Fruit fly (Drosophila melanogaster): Measurements from ENCODE around the gene CG34296.

DNA sequence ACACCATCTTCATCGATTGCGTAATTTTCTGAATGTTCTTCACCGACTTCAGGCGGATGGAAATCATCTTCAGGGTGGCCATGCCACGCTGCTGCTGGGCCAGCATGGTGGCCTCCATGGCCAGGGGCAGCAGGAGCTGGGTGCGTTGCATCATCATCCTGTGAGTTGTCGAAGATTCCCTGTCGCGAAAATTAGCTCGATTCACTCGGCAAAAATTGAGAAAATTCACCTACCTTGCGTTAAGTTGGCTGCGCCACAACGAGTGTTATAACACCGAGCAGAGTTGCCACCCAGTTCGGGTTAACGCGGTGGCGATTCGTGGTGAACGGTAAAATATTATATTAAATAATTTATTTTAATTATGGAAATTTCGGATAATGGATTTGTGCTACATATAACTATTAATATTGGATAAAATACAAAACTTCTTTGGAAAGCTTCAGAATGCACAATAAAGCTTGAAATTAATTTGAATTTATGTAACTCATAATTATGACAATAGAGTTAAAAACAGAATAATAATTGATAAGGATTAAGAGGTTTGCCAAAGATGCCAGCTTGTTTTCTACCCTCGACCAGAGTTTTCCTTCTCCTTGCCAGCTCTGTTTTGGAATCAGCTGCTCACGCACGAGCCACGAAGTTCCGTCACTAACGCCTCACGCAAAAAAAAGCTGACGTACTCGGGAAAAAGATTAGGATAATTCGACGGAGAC is 26.4 kb downstream of the CG34296 start, which contains the start of the genes ATPsyngamma and yata:
- TF ChIP-seq Snoo (tag; optimal IDR thresholded peaks at IDR 0.05) = peak; percentile 39
- no peak for TF ChIP-seq CG10348 (GFP tag; IDR thresholded peaks at IDR 0.05)
- no peak for TF ChIP-seq EcR (GFP tag; optimal IDR thresholded peaks at IDR 0.05)
- no peak for TF ChIP-seq Pif1A (GFP tag; optimal IDR thresholded peaks at IDR 0.05)
- no peak for TF ChIP-seq gl (tag; optimal IDR thresholded peaks at IDR 0.05)
